Fruit fly (Drosophila melanogaster): ENCODE results near the gene Hsp67Bc.

Gene Hsp67Bc

DNA sequence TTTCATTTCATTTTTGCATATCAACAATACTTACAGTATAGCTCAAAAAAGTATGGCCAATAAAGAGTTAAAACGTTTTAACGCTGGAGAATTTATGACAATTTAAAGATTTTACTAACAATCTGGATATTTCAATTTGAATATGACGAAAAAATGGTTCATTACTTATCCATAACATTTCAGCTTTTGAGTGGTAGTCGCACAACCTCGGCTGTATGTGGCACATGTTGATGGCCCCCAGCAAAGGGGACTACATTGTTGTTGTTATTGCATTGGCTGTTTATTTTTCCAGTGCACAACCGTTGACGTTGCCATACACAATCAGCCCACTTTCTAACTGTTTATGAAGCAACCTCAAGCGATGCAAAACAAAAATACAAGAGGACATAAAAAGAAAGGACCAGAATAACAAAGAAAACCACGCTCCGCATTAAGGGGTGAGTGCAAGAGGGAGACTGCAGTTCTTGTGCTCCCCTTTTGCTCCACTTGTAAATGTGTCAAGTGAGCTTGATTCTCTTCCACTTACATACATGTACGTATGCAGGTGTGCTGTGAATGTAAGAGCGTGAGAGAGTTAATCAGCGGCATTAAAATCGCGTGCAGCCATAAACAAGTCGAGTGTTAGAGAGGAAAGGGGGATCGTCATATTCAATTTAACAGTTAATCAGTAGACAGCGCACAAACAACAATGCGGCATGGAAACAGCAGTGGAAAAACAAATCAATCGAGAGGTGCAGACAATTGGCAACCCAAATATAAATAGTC, 47.9 kb upstream of the Hsp67Bc start (continued):
- TF ChIP-seq CG2875 (GFP tag; optimal IDR thresholded peaks at IDR 0.05): peak; percentile 45
- no peak for TF ChIP-seq CG8290 (GFP tag; optimal IDR thresholded peaks at IDR 0.05)
- TF ChIP-seq CG8290 (tag; optimal IDR thresholded peaks at IDR 0.05): peak in 1 of 2 experiments; percentile 43
- peak; percentile 24; the same call in 2 of the 3 replicates for TF ChIP-seq CG14050 (GFP tag; IDR thresholded peaks at IDR 0.05)
- TF ChIP-seq en (GFP tag; optimal IDR thresholded peaks at IDR 0.05): peak; percentile 3
- peak; percentile 20 for TF ChIP-seq Camta (GFP tag; optimal IDR thresholded peaks at IDR 0.05)
- no peak for TF ChIP-seq Stat92E (GFP tag; optimal IDR thresholded peaks at IDR 0.05)
- TF ChIP-seq Fer1 (GFP tag; optimal IDR thresholded peaks at IDR 0.05): peak; percentile 21
- TF ChIP-seq stc (GFP tag; IDR thresholded peaks at IDR 0.05): peak; percentile 54; the same call in 1 of the 2 replicates
- TF ChIP-seq ap (GFP tag; IDR thresholded peaks at IDR 0.05): peak; percentile 62
- peak; percentile 18 for TF ChIP-seq lilli (GFP tag; optimal IDR thresholded peaks at IDR 0.05)
- peak; percentile 17 for TF ChIP-seq slp2 (GFP tag; optimal IDR thresholded peaks at IDR 0.05)
- TF ChIP-seq klu (GFP tag; IDR thresholded peaks at IDR 0.05): no peak
- TF ChIP-seq CG8765 (GFP tag; IDR thresholded peaks at IDR 0.05): no peak
- peak; percentile 11 for TF ChIP-seq Hr3 (GFP tag; optimal IDR thresholded peaks at IDR 0.05)
- no peak for TF ChIP-seq CG16779 (GFP tag; IDR thresholded peaks at IDR 0.05)
- TF ChIP-seq nerfin-1 (tag; optimal IDR thresholded peaks at IDR 0.05): peak; percentile 5
- no peak for TF ChIP-seq tup (GFP tag; optimal IDR thresholded peaks at IDR 0.05)
- peak; percentile 18 for TF ChIP-seq jing (GFP tag; optimal IDR thresholded peaks at IDR 0.05)
- TF ChIP-seq bsh (GFP tag; optimal IDR thresholded peaks at IDR 0.05): peak; percentile 50 to 86
- TF ChIP-seq az2 (GFP tag; optimal IDR thresholded peaks at IDR 0.05): peak; percentile 19
- TF ChIP-seq scrt (GFP tag; optimal IDR thresholded peaks at IDR 0.05): peak; percentile 4
- TF ChIP-seq CG12942 (GFP tag; optimal IDR thresholded peaks at IDR 0.05): peak; percentile 4
- peak in 1 of 3 experiments; percentile 7 for TF ChIP-seq lola (GFP tag; optimal IDR thresholded peaks at IDR 0.05)
- TF ChIP-seq CG14014 (GFP tag; IDR thresholded peaks at IDR 0.05): peak; percentile 53; the same call in 1 of the 2 replicates
- peak; percentile 11 for TF ChIP-seq CG17385 (GFP tag; optimal IDR thresholded peaks at IDR 0.05)
- TF ChIP-seq chinmo (GFP tag; IDR thresholded peaks at IDR 0.05; ENCODE audit: partially characterized antibody): no peak
- TF ChIP-seq kah (GFP tag; optimal IDR thresholded peaks at IDR 0.05): no peak
- peak; percentile 51 for TF ChIP-seq CG4424 (GFP tag; optimal IDR thresholded peaks at IDR 0.05)
- TF ChIP-seq Rx (GFP tag; IDR thresholded peaks at IDR 0.05): peak; percentile 34; the same call in 1 of the 2 replicates
- peak; percentile 75 for TF ChIP-seq dmrt99B (tag; optimal IDR thresholded peaks at IDR 0.05)
- peak; percentile 51 for TF ChIP-seq NfI (GFP tag; optimal IDR thresholded peaks at IDR 0.05)
- TF ChIP-seq odd (GFP tag; optimal IDR thresholded peaks at IDR 0.05): peak; percentile 44

DNA sequence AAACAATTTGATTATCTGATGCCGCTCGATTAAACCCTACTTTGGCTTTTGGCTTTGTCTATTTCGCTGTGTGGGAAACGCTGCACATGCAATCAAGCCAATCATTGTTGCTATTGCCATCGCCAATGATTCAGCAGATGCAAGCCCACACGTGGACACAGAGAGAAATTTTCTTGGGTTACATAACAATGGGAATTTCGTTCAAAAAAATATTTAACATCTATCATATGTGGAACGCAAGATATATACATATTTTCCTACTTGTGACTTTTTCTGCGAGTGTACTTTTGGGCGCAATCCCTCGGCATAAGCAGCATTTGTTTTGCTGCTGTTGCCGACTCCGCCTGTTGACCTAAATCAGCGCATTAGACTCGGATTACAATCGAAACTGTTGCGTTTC, 47.0 kb upstream of the Hsp67Bc start:
- TF ChIP-seq repo (GFP tag; optimal IDR thresholded peaks at IDR 0.05) (no peak), CG32772 (GFP tag; IDR thresholded peaks at IDR 0.05) (no peak), Hand (GFP tag; optimal IDR thresholded peaks at IDR 0.05) (no peak), hbn (GFP tag; IDR thresholded peaks at IDR 0.05; ENCODE audit: partially characterized antibody) (no peak), ap (GFP tag; IDR thresholded peaks at IDR 0.05) (0 out of 2 replicates have a peak, but pooled peaks have one; percentile 35), ssp (GFP tag; IDR thresholded peaks at IDR 0.05) (no peak), kah (GFP tag; optimal IDR thresholded peaks at IDR 0.05) (no peak), ci (GFP tag; IDR thresholded peaks at IDR 0.05) (peak; percentile 65; the same call in 2 of the 3 replicates), CG2199 (GFP tag; IDR thresholded peaks at IDR 0.05) (0 out of 3 replicates have a peak, but pooled peaks have one; percentile 33), Mes4 (GFP tag; optimal IDR thresholded peaks at IDR 0.05) (no peak), CG10366 (GFP tag; IDR thresholded peaks at IDR 0.05) (peak; percentile 54), CG14050 (GFP tag; IDR thresholded peaks at IDR 0.05) (no peak), CrebB (tag; optimal IDR thresholded peaks at IDR 0.05) (no peak), ranshi (GFP tag; IDR thresholded peaks at IDR 0.05) (0 out of 2 replicates have a peak, but pooled peaks have one; percentile 16), ase (GFP tag; IDR thresholded peaks at IDR 0.05) (0 out of 3 replicates have a peak, but pooled peaks have one; percentile 10), CG17612 (GFP tag; IDR thresholded peaks at IDR 0.05) (no peak), CG18599 (GFP tag; optimal IDR thresholded peaks at IDR 0.05) (no peak), CG30020 (tag; optimal IDR thresholded peaks at IDR 0.05) (no peak), Sox102F (GFP tag; optimal IDR thresholded peaks at IDR 0.05) (peak; percentile 25), Side (GFP tag; optimal IDR thresholded peaks at IDR 0.05) (no peak)

All from whole organism, embryonic.